Worm (Caenorhabditis elegans) whole organism, late embryonic: ENCODE data around the gene str-205.

Experiments
- C08G9.2 ChIP-seq: sonication (generic microtip); optimal IDR thresholded peaks from 2 replicates; lab custom pipeline; 2016; ENCODE audit warnings: mild to moderate bottlenecking, missing genetic modification characterization, moderate library complexity, missing compliant biosample characterization
- C38D4.7 ChIP-seq: fragments of 200-800 bp; sonication (Bioruptor generic); optimal IDR thresholded peaks from 2 replicates; lab custom pipeline; 2018; ENCODE audit warnings: mild to moderate bottlenecking, missing genetic modification characterization, moderate library complexity, missing compliant biosample characterization
- F13H6.1 ChIP-seq: sonication (generic microtip); optimal IDR thresholded peaks from 2 replicates; lab custom pipeline; 2016; ENCODE audit warnings: missing genetic modification characterization, missing compliant biosample characterization
- K02D7.2 ChIP-seq: sonication (generic microtip); optimal IDR thresholded peaks from 2 replicates; lab custom pipeline; 2017; ENCODE audit warnings: mild to moderate bottlenecking, missing genetic modification characterization, missing compliant biosample characterization
- Y22D7AL.16 ChIP-seq: sonication (generic microtip); optimal IDR thresholded peaks from 2 replicates; lab custom pipeline; 2016; ENCODE audit warnings: missing genetic modification characterization, missing compliant biosample characterization
- ahr-1 ChIP-seq: sonication (generic microtip); optimal IDR thresholded peaks from 2 replicates; lab custom pipeline; 2016; ENCODE audit warnings: missing genetic modification characterization, missing compliant biosample characterization
- ceh-14 ChIP-seq: sonication (generic microtip); optimal IDR thresholded peaks from 2 replicates; lab custom pipeline; 2016; ENCODE audit warnings: missing genotype, missing genetic modification characterization, missing compliant biosample characterization
- ceh-18 ChIP-seq: sonication (generic microtip); optimal IDR thresholded peaks from 2 replicates; lab custom pipeline; 2016; ENCODE audit warnings: missing genetic modification characterization, missing compliant biosample characterization
- ceh-19 ChIP-seq: fragments of 200-800 bp; sonication (Bioruptor generic); optimal IDR thresholded peaks from 2 replicates; lab custom pipeline; 2018; ENCODE audit warnings: mild to moderate bottlenecking, missing genetic modification characterization, missing compliant biosample characterization
- ceh-2 ChIP-seq: sonication (generic microtip); optimal IDR thresholded peaks from 2 replicates; lab custom pipeline; 2016; ENCODE audit warnings: missing genotype, missing genetic modification characterization, missing compliant biosample characterization
- ceh-22 ChIP-seq: sonication (generic microtip); optimal IDR thresholded peaks from 2 replicates; lab custom pipeline; 2017; ENCODE audit warnings: missing biosample characterization, missing genetic modification characterization
- ceh-24 ChIP-seq: sonication (generic microtip); optimal IDR thresholded peaks from 2 replicates; lab custom pipeline; 2016; ENCODE audit warnings: mild to moderate bottlenecking, missing genetic modification characterization, missing compliant biosample characterization
- ceh-30 ChIP-seq: fragments of 150-350 bp; optimal IDR thresholded peaks from 2 replicates; lab custom pipeline; 2014; ENCODE audit warnings: missing biosample characterization, missing genetic modification characterization
- ceh-31 ChIP-seq: sonication (generic microtip); optimal IDR thresholded peaks from 2 replicates; lab custom pipeline; 2016; ENCODE audit warnings: missing genetic modification characterization, missing compliant biosample characterization
- ceh-34 ChIP-seq: sonication (generic microtip); optimal IDR thresholded peaks from 2 replicates; lab custom pipeline; 2016; ENCODE audit warnings: mild to moderate bottlenecking, missing genetic modification characterization, missing compliant biosample characterization
- ceh-48 ChIP-seq: sonication (generic microtip); optimal IDR thresholded peaks from 2 replicates; lab custom pipeline; 2016; ENCODE audit warnings: missing genetic modification characterization, inconsistent platforms, missing compliant biosample characterization
- dve-1 ChIP-seq: sonication (generic microtip); optimal IDR thresholded peaks from 2 replicates; lab custom pipeline; 2017; ENCODE audit warnings: antibody characterized with exemption, mild to moderate bottlenecking, missing genetic modification characterization, missing compliant biosample characterization
- elt-2 ChIP-seq: sonication (generic microtip); optimal IDR thresholded peaks from 2 replicates; lab custom pipeline; 2016; ENCODE audit warnings: missing genetic modification reagents, missing genetic modification characterization, missing compliant biosample characterization
- ets-4 ChIP-seq: sonication (generic microtip); optimal IDR thresholded peaks from 2 replicates; lab custom pipeline; 2016; ENCODE audit warnings: missing genetic modification characterization, missing compliant biosample characterization
- eyg-1 ChIP-seq: sonication (generic microtip); optimal IDR thresholded peaks from 2 replicates; lab custom pipeline; 2016; ENCODE audit warnings: missing genotype, missing genetic modification characterization, missing compliant biosample characterization
- fax-1 ChIP-seq: sonication (generic microtip); optimal IDR thresholded peaks from 2 replicates; lab custom pipeline; 2016; ENCODE audit warnings: missing genotype, missing genetic modification characterization, missing compliant biosample characterization
- gmeb-2 ChIP-seq: sonication (generic microtip); optimal IDR thresholded peaks from 2 replicates; lab custom pipeline; 2016; ENCODE audit warnings: missing genetic modification characterization, inconsistent platforms, missing compliant biosample characterization
- hlh-13 ChIP-seq: fragments of 200-800 bp; sonication (Bioruptor generic); optimal IDR thresholded peaks from 2 replicates; lab custom pipeline; 2018; ENCODE audit warnings: mild to moderate bottlenecking, missing genetic modification characterization, missing compliant biosample characterization
- hlh-15 ChIP-seq: sonication (generic microtip); optimal IDR thresholded peaks from 2 replicates; lab custom pipeline; 2016; ENCODE audit warnings: missing genetic modification characterization, missing compliant biosample characterization
- hlh-30 ChIP-seq: sonication (generic microtip); optimal IDR thresholded peaks from 2 replicates; lab custom pipeline; 2017; ENCODE audit warnings: antibody characterized with exemption, missing genetic modification characterization, missing compliant biosample characterization; ENCODE audit not compliant: insufficient read depth
- hlh-6 ChIP-seq: sonication (generic microtip); optimal IDR thresholded peaks from 2 replicates; lab custom pipeline; 2016; ENCODE audit warnings: missing genotype, missing genetic modification characterization, missing compliant biosample characterization
- hlh-8 ChIP-seq: sonication (generic microtip); optimal IDR thresholded peaks from 2 replicates; lab custom pipeline; 2016; ENCODE audit warnings: missing genotype, missing genetic modification characterization, missing compliant biosample characterization
- lin-11 ChIP-seq: fragments of 200-800 bp; sonication (Bioruptor generic); optimal IDR thresholded peaks from 2 replicates; lab custom pipeline; 2018; ENCODE audit warnings: mild to moderate bottlenecking, missing genetic modification characterization, missing compliant biosample characterization
- nfya-1 ChIP-seq: sonication (generic microtip); optimal IDR thresholded peaks from 2 replicates; lab custom pipeline; 2017; ENCODE audit warnings: missing genetic modification characterization, mild to moderate bottlenecking, missing compliant biosample characterization, antibody characterized with exemption, moderate library complexity
- nhr-232 ChIP-seq: sonication (generic microtip); optimal IDR thresholded peaks from 2 replicates; lab custom pipeline; 2016; ENCODE audit warnings: missing genetic modification characterization, missing compliant biosample characterization
- npax-4 ChIP-seq: sonication (generic microtip); optimal IDR thresholded peaks from 2 replicates; lab custom pipeline; 2016; ENCODE audit warnings: missing genetic modification characterization, missing compliant biosample characterization
- odd-2 ChIP-seq: sonication (generic microtip); optimal IDR thresholded peaks from 2 replicates; lab custom pipeline; 2017; ENCODE audit warnings: antibody characterized with exemption, mild to moderate bottlenecking, missing genetic modification characterization, missing compliant biosample characterization
- pag-3 ChIP-seq: sonication (generic microtip); optimal IDR thresholded peaks from 2 replicates; lab custom pipeline; 2016; ENCODE audit warnings: missing compliant biosample characterization, missing genetic modification characterization, borderline replicate concordance
- pat-9 ChIP-seq: fragments of 200-800 bp; sonication (Bioruptor generic); optimal IDR thresholded peaks from 2 replicates; lab custom pipeline; 2018; ENCODE audit warnings: mild to moderate bottlenecking, missing genetic modification characterization, moderate library complexity, missing compliant biosample characterization
- pax-1 ChIP-seq: fragments of 150-350 bp; optimal IDR thresholded peaks from 2 replicates; lab custom pipeline; 2014; ENCODE audit warnings: missing biosample characterization, missing genetic modification characterization
- ref-2 ChIP-seq: sonication (generic microtip); optimal IDR thresholded peaks from 2 replicates; lab custom pipeline; 2016; ENCODE audit warnings: missing genetic modification characterization, missing compliant biosample characterization
- rnt-1 ChIP-seq: sonication (generic microtip); optimal IDR thresholded peaks from 2 replicates; lab custom pipeline; 2016; ENCODE audit warnings: missing genetic modification characterization, missing compliant biosample characterization
- sdc-2 ChIP-seq: sonication (generic microtip); optimal IDR thresholded peaks from 2 replicates; lab custom pipeline; 2016; ENCODE audit warnings: missing genotype, missing genetic modification characterization, missing compliant biosample characterization
- sox-4 ChIP-seq: sonication (generic microtip); optimal IDR thresholded peaks from 2 replicates; lab custom pipeline; 2017; ENCODE audit warnings: mild to moderate bottlenecking, missing genetic modification characterization, inconsistent platforms, missing compliant biosample characterization
- tbx-2 ChIP-seq: sonication (generic microtip); optimal IDR thresholded peaks from 2 replicates; lab custom pipeline; 2016; ENCODE audit warnings: missing genetic modification characterization, missing compliant biosample characterization
- ttx-3 ChIP-seq: sonication (generic microtip); optimal IDR thresholded peaks from 2 replicates; lab custom pipeline; 2016; ENCODE audit warnings: missing genetic modification reagents, missing genetic modification characterization, missing compliant biosample characterization
- unc-3 ChIP-seq, 2 experiments: fragments of 200-800 bp in 1 of 2; sonication (Bioruptor generic) in 1 of 2; sonication (generic microtip) in 1 of 2; conservative IDR thresholded peaks in 1 of 2; optimal IDR thresholded peaks in 1 of 2; 2 replicates each; pipeline versions ENCODE4 v1.3.6 to Lab custom; 2016 to 2022; ENCODE audit warnings: missing compliant biosample characterization in 2 of 2, missing genetic modification characterization in 2 of 2, missing genetic modification reagents in 1 of 2
- unc-42 ChIP-seq: sonication (generic microtip); optimal IDR thresholded peaks from 2 replicates; lab custom pipeline; 2016; ENCODE audit warnings: missing genotype, missing genetic modification characterization, missing compliant biosample characterization
- unc-55 ChIP-seq: sonication (generic microtip); optimal IDR thresholded peaks from 2 replicates; lab custom pipeline; 2017; ENCODE audit warnings: missing biosample characterization, missing genetic modification reagents, missing genetic modification characterization
- zip-5 ChIP-seq: sonication (generic microtip); optimal IDR thresholded peaks from 2 replicates; lab custom pipeline; 2016; ENCODE audit warnings: missing genetic modification characterization, missing compliant biosample characterization
- ztf-16 ChIP-seq: sonication (generic microtip); optimal IDR thresholded peaks from 2 replicates; lab custom pipeline; 2017; ENCODE audit warnings: missing genetic modification characterization, missing compliant biosample characterization

str-205 gene

DNA sequence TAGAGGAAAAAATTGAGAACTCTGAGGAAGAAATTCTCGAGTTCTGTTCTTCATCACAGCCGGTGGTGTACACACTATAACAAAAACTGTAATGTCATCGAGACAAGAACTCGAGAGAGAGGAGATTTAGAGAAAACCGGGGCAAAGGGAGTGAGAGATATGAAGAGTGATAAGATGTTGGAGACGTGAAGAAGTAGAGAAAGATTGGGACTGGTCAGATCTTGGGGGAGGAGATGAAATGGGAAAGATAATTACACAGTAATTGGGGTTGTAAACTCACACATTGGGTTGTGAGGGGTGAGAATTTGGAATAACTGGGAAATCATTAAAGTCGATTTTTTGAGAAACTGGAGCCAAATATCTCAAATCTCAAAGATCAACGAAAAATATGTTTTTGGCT lies 36.0 kb upstream of the str-205 start:
- TF ChIP-seq ceh-48 (tag; lab: Kevin White, UChicago), result no peak
- TF ChIP-seq ceh-14, result no peak
- no peak for TF ChIP-seq lin-11 (tag; lab: Kevin White, UChicago)
- no peak for TF ChIP-seq unc-42 (tag; lab: Kevin White, UChicago)
- no peak for TF ChIP-seq hlh-8 (tag; lab: Kevin White, UChicago)
- no peak for TF ChIP-seq nhr-232 (tag; lab: Kevin White, UChicago)
- no peak for TF ChIP-seq ceh-2
- TF ChIP-seq ahr-1, result no peak
- no peak for TF ChIP-seq ceh-19 (GFP tag; lab: Kevin White, UChicago)
- no peak for TF ChIP-seq sox-4 (tag; lab: Kevin White, UChicago)
- no peak for TF ChIP-seq tbx-2
- TF ChIP-seq pag-3, result no peak
- no peak for TF ChIP-seq C08G9.2
- TF ChIP-seq ceh-30, result no peak

DNA sequence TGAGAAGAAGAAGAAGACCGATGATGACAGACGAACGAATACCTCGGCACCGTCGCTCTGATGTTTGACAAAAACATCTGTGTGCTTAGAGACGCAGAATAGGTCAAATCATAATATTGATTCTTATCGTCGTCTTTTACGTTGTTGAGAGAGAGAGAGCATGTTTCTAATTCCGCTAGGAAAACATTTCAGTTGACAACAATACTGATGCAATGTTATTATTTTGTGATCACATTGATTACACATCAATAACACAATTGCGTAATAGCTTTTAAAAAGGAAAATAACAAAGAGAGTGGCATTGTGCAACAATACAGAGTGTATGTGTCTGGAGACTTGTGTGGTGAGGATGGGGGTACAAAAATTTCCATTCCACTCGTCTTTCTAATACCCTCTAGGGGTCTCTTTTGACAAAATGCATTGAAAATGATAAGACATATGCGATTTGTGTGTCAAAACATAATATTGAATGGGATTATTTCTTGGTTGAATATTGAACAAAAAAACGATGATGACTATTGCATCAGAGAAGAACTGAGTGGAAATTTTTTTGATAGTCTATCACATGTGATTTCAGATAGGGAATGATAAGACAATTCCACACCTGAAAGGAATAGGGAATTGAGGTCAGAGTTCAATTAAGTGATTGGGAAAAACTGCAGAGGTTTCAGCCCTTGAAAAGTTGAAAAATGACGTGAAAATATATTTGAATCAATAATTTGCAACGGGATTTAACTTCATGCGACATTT lies 35.1 kb upstream of the str-205 start:
- TF ChIP-seq F13H6.1 (tag; lab: Kevin White, UChicago) (no peak), elt-2 (peak; percentile 79)
- TF ChIP-seq, all 69 proteins: peak for 1

DNA sequence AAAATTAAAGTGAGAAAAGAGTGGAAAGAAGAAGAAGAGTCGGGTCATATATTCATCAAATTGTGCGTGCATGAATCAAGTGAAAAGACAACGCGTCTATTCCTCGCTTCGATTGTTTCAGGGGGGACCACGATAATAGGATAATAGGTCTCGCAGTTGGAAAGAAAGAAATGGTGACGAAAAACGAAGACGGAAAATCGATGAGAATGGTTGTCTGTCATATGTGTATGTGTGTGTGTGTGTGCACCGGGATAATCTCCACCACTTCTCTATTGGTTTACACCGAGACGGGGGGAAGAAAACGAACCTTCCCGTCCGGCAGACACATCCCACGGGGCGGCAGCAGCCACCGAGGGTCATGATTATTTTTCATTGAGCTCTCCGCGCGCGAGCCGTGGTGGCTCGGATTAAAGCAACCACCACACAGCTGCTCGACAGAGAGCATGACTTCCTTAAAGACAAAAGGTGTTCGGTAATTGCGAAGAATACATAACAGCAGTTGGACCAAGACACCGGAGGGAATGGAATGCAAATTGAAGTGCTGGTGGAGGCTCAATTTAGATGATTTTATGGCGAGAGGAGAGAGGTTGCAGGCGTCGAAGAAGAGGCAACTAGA lies 34.4 kb upstream of the str-205 start:
- TF ChIP-seq hlh-13 (no peak), ceh-2 (peak; percentile 51), hlh-8 (tag; lab: Kevin White, UChicago) (no peak), eyg-1 (no peak), ztf-16 (tag; lab: Kevin White, UChicago) (no peak), elt-2 (no peak), tbx-2 (peak; percentile 45), unc-55 (GFP tag; lab: Kevin White, UChicago) (peak; percentile 81), nhr-232 (tag; lab: Kevin White, UChicago) (no peak), ceh-14 (no peak), hlh-6 (tag; lab: Kevin White, UChicago) (peak; percentile 39), gmeb-2 (tag; lab: Kevin White, UChicago) (no peak), sdc-2 (no peak), nfya-1 (peak; percentile 65), dve-1 (tag; lab: Kevin White, UChicago) (no peak), ceh-22 (tag; lab: Kevin White, UChicago) (no peak), K02D7.2 (no peak), pax-1 (tag; lab: Kevin White, UChicago) (no peak), ttx-3 (tag; lab: Kevin White, UChicago) (no peak), pat-9 (tag; lab: Kevin White, UChicago) (peak; percentile 21), C38D4.7 (GFP tag; lab: Kevin White, UChicago) (no peak), ceh-18 (peak; percentile 39), ceh-31 (tag; lab: Kevin White, UChicago) (peak; percentile 57), ceh-24 (tag; lab: Kevin White, UChicago) (no peak), ets-4 (tag; lab: Kevin White, UChicago) (no peak), odd-2 (tag; lab: Kevin White, UChicago) (no peak), C08G9.2 (no peak), unc-3 (GFP tag; conservative IDR thresholded peaks at IDR 0.05; lab: Robert Waterston, UW) (no peak), unc-3 (tag; optimal IDR thresholded peaks at IDR 0.05; lab: Kevin White, UChicago) (peak; percentile 20), fax-1 (tag; lab: Kevin White, UChicago) (no peak), hlh-15 (no peak), ref-2 (peak; percentile 64), hlh-30 (tag; lab: Kevin White, UChicago) (peak; percentile 7), Y22D7AL.16 (tag; lab: Kevin White, UChicago) (no peak), lin-11 (tag; lab: Kevin White, UChicago) (no peak), F13H6.1 (tag; lab: Kevin White, UChicago) (no peak), zip-5 (tag; lab: Kevin White, UChicago) (no peak), ceh-34 (tag; lab: Kevin White, UChicago) (peak; percentile 71), npax-4 (tag; lab: Kevin White, UChicago) (no peak), rnt-1 (tag; lab: Kevin White, UChicago) (peak; percentile 34)
